Worm (Caenorhabditis elegans) whole organism, L4 larva: ENCODE data around the gene flcn-1.

Experiments
- T20F7.1 ChIP-seq: fragments of 200-800 bp; sonication (Bioruptor generic); optimal IDR thresholded peaks from 2 replicates; lab custom pipeline; 2018; ENCODE audit warnings: mild to moderate bottlenecking, missing genetic modification characterization, missing compliant biosample characterization
- Y48G9A.11 ChIP-seq: fragments of 200-800 bp; sonication (Bioruptor generic); IDR thresholded peaks from 2 replicates; pipeline ENCODE4 v1.3.6; 2022; ENCODE audit warnings: missing genetic modification reagents, missing genetic modification characterization, missing compliant biosample characterization
- aha-1 ChIP-seq: fragments of 150-350 bp; peaks from one replicate; lab custom pipeline; 2014; ENCODE audit warnings: missing biosample characterization, missing genetic modification characterization
- aly-2 ChIP-seq: sonication (generic microtip); optimal IDR thresholded peaks from 2 replicates; lab custom pipeline; 2018; ENCODE audit warnings: missing biosample characterization, missing genetic modification characterization
- ama-1 ChIP-seq: fragments of 150-350 bp; optimal IDR thresholded peaks from 2 replicates; lab custom pipeline; 2014; ENCODE audit warnings: inconsistent platforms, mixed read lengths
- arid-1 ChIP-seq: fragments of 200-800 bp; sonication (Bioruptor generic); conservative IDR thresholded peaks from 2 replicates; pipeline ENCODE4 v1.3.6; 2022; ENCODE audit warnings: missing genetic modification reagents, missing genetic modification characterization, missing compliant biosample characterization
- ceh-28 ChIP-seq: fragments of 150-350 bp; optimal IDR thresholded peaks from 2 replicates; lab custom pipeline; 2014; ENCODE audit warnings: missing biosample characterization, missing genetic modification reagents, missing genetic modification characterization
- ceh-44 ChIP-seq: fragments of 200-800 bp; sonication (Bioruptor generic); IDR thresholded peaks from 2 replicates; pipeline ENCODE4 v1.3.6; 2022; ENCODE audit warnings: missing genetic modification reagents, missing genetic modification characterization, missing compliant biosample characterization
- cey-2 ChIP-seq: sonication (generic microtip); optimal IDR thresholded peaks from 3 replicates; lab custom pipeline; 2017; ENCODE audit warnings: missing genetic modification characterization, mild to moderate bottlenecking, missing compliant biosample characterization, antibody characterized with exemption, borderline replicate concordance; ENCODE audit not compliant: insufficient read depth
- daf-12 ChIP-seq: fragments of 150-350 bp; optimal IDR thresholded peaks from 2 replicates; lab custom pipeline; 2014; ENCODE audit warnings: missing biosample characterization, missing genetic modification reagents, missing genetic modification characterization
- daf-16 ChIP-seq, 3 experiments: sonication (generic microtip); optimal IDR thresholded peaks; 2 replicates each; lab custom pipeline; 2016 to 2017; ENCODE audit warnings: missing genetic modification characterization in 3 of 3, missing genetic modification reagents in 3 of 3, mild to moderate bottlenecking in 2 of 3, missing compliant biosample characterization in 2 of 3, missing biosample characterization in 1 of 3, moderate library complexity in 1 of 3
- daf-8 ChIP-seq: fragments of 200-800 bp; sonication (Bioruptor generic); IDR thresholded peaks from 2 replicates; pipeline ENCODE4 v1.3.6; 2022; ENCODE audit warnings: missing genetic modification characterization, missing compliant biosample characterization
- dmd-8 ChIP-seq: fragments of 200-800 bp; sonication (Bioruptor generic); IDR thresholded peaks from 2 replicates; pipeline ENCODE4 v1.3.6; 2022; ENCODE audit warnings: missing genetic modification characterization, missing compliant biosample characterization
- duxl-1 ChIP-seq: sonication (generic microtip); optimal IDR thresholded peaks from 2 replicates; lab custom pipeline; 2016; ENCODE audit warnings: mild to moderate bottlenecking, missing genetic modification characterization, moderate library complexity, missing compliant biosample characterization; ENCODE audit not compliant: poor library complexity
- egl-27 ChIP-seq: sonication (generic microtip); optimal IDR thresholded peaks from 3 replicates; lab custom pipeline; 2017; ENCODE audit warnings: missing biosample characterization, missing genetic modification reagents, missing genetic modification characterization
- egl-43 ChIP-seq: fragments of 200-800 bp; sonication (Bioruptor generic); IDR thresholded peaks from 2 replicates; pipeline ENCODE4 v1.3.6; 2022; ENCODE audit warnings: missing genetic modification reagents, missing genetic modification characterization, missing compliant biosample characterization
- gei-8 ChIP-seq: fragments of 200-800 bp; sonication (Bioruptor generic); optimal IDR thresholded peaks from 2 replicates; lab custom pipeline; 2018; ENCODE audit warnings: mild to moderate bottlenecking, missing genetic modification characterization, missing compliant biosample characterization
- hmg-1.1 ChIP-seq: fragments of 200-800 bp; sonication (Bioruptor generic); IDR thresholded peaks from 2 replicates; pipeline ENCODE4 v1.3.6; 2022; ENCODE audit warnings: missing genetic modification reagents, missing genetic modification characterization, missing compliant biosample characterization
- lim-7 ChIP-seq: fragments of 200-800 bp; sonication (Bioruptor generic); IDR thresholded peaks from 2 replicates; pipeline ENCODE4 v1.3.6; 2022; ENCODE audit warnings: missing genetic modification characterization, missing compliant biosample characterization
- lin-29 ChIP-seq: fragments of 200-800 bp; sonication (Bioruptor generic); IDR thresholded peaks from 2 replicates; pipeline ENCODE4 v1.3.6; 2022; ENCODE audit warnings: missing genetic modification reagents, missing genetic modification characterization, missing compliant biosample characterization
- lin-39 ChIP-seq: fragments of 150-350 bp; optimal IDR thresholded peaks from 2 replicates; lab custom pipeline; 2014; ENCODE audit warnings: missing biosample characterization, missing genetic modification reagents, missing genetic modification characterization
- lir-3 ChIP-seq: sonication (generic microtip); optimal IDR thresholded peaks from 2 replicates; lab custom pipeline; 2016; ENCODE audit warnings: mild to moderate bottlenecking, missing genetic modification characterization, missing compliant biosample characterization
- madf-5 ChIP-seq, 2 experiments: fragments of 200-800 bp; sonication (Bioruptor generic); IDR thresholded peaks; 2 replicates each; pipeline ENCODE4 v1.3.6; 2022; ENCODE audit warnings: missing compliant biosample characterization in 2 of 2, missing genetic modification characterization in 2 of 2
- mdl-1 ChIP-seq, 2 experiments: fragments of 150-350 bp in 1 of 2; sonication (generic microtip) in 1 of 2; optimal IDR thresholded peaks; 2 replicates each; lab custom pipeline; 2014 to 2017; ENCODE audit warnings: missing biosample characterization in 2 of 2, missing genetic modification characterization in 2 of 2
- mes-2 ChIP-seq: sonication (generic microtip); optimal IDR thresholded peaks from 2 replicates; lab custom pipeline; 2016; ENCODE audit warnings: missing genotype, mild to moderate bottlenecking, missing genetic modification characterization, missing compliant biosample characterization; ENCODE audit not compliant: poor library complexity, severe bottlenecking
- mxl-2 ChIP-seq: fragments of 200-800 bp; sonication (Bioruptor generic); conservative IDR thresholded peaks from 2 replicates; pipeline ENCODE4 v1.3.6; 2022; ENCODE audit warnings: missing genetic modification reagents, missing genetic modification characterization, missing compliant biosample characterization
- nhr-237 ChIP-seq: sonication (generic microtip); optimal IDR thresholded peaks from 2 replicates; lab custom pipeline; 2017; ENCODE audit warnings: missing biosample characterization, missing genetic modification characterization
- nhr-25 ChIP-seq: sonication (generic microtip); optimal IDR thresholded peaks from 2 replicates; lab custom pipeline; 2017; ENCODE audit warnings: missing genetic modification characterization, mild to moderate bottlenecking, missing compliant biosample characterization, antibody characterized with exemption, moderate library complexity, borderline replicate concordance; ENCODE audit not compliant: insufficient read depth
- nhr-28 ChIP-seq: fragments of 150-350 bp; optimal IDR thresholded peaks from 2 replicates; lab custom pipeline; 2014; ENCODE audit warnings: missing biosample characterization, missing genetic modification characterization
- nhr-41 ChIP-seq: fragments of 200-800 bp; sonication (Bioruptor generic); IDR thresholded peaks from 2 replicates; pipeline ENCODE4 v1.3.6; 2022; ENCODE audit warnings: missing genetic modification reagents, missing genetic modification characterization, missing compliant biosample characterization
- nhr-76 ChIP-seq: fragments of 150-350 bp; optimal IDR thresholded peaks from 2 replicates; lab custom pipeline; 2014; ENCODE audit warnings: missing biosample characterization, missing genetic modification characterization
- nhr-77 ChIP-seq: fragments of 150-350 bp; optimal IDR thresholded peaks from 2 replicates; lab custom pipeline; 2014; ENCODE audit warnings: missing biosample characterization, missing genetic modification characterization
- pqm-1 ChIP-seq: sonication (generic microtip); optimal IDR thresholded peaks from 2 replicates; lab custom pipeline; 2017; ENCODE audit warnings: missing biosample characterization, missing genetic modification characterization
- sdz-12 ChIP-seq: fragments of 200-800 bp; sonication (Bioruptor generic); optimal IDR thresholded peaks from 2 replicates; lab custom pipeline; 2018; ENCODE audit warnings: mild to moderate bottlenecking, missing genetic modification characterization, missing compliant biosample characterization
- set-16 ChIP-seq: fragments of 200-800 bp; sonication (Bioruptor generic); IDR thresholded peaks from 2 replicates; pipeline ENCODE4 v1.3.6; 2022; ENCODE audit warnings: missing genetic modification reagents, missing genetic modification characterization, missing compliant biosample characterization
- unc-130 ChIP-seq: sonication (generic microtip); optimal IDR thresholded peaks from 2 replicates; lab custom pipeline; 2016; ENCODE audit warnings: missing genetic modification reagents, missing genetic modification characterization, missing compliant biosample characterization
- unc-62 ChIP-seq, 3 experiments: fragments of 150-350 bp in 1 of 3; sonication (generic microtip); optimal IDR thresholded peaks in 2 of 3; peaks in 1 of 3; 1 replicate in 1 of 3; 2 replicates in 2 of 3; lab custom pipeline; 2014 to 2017; ENCODE audit warnings: missing biosample characterization in 3 of 3, missing genetic modification characterization in 3 of 3, missing genetic modification reagents in 3 of 3, missing genotype in 1 of 3
- zag-1 ChIP-seq: fragments of 150-350 bp; optimal IDR thresholded peaks from 2 replicates; lab custom pipeline; 2014; ENCODE audit warnings: missing biosample characterization, missing genetic modification characterization

flcn-1 gene

DNA sequence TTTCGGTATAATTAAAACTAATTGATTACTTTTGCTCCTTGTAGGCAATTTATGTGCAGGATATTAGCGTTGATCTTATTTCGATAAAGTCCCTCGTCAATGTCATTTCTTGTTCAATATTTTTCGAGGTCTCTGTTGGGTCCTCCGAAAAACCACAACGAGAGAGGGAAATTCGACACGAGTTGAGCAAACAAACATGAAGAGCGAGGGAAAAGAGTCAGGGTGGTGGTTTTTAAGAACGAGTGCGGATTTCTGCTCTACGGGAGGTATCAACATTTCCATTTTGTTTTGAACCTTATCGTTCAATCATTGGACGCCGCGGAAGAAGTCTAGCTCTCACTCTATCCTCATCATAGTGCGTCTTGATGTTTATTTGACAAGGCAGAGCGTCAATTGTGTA, 6.2 kb downstream of the flcn-1 start:
- TF ChIP-seq daf-16 (GFP tag; optimal IDR thresholded peaks at IDR 0.05; lab: Kevin White, UChicago) (peak in 1 of 2 experiments; percentile 8), daf-16 (tag; optimal IDR thresholded peaks at IDR 0.05; lab: Kevin White, UChicago) (no peak), ceh-28 (tag; lab: Kevin White, UChicago) (peak; percentile 54), lin-29 (no peak)

DNA sequence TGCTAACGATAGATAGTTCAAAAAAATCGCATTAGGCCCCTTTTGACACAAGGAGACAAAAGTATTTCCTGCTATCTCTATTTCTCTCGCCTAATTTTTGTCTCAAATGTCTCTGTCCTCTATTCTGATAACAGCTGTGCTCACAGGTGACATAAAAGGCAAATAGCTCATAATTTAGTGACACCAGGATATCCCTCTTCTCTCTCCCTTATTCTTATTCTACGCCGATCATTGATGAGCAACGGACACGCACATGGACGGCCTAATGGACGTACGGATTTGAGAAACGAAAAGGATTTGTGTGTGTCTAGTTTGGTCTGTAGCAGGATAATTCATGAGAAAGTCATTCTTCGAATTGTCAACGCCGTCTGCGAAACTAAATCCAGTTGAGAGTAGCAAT, 7.4 kb downstream of the flcn-1 start:
- no peak for TF ChIP-seq arid-1
- no peak for TF ChIP-seq nhr-76 (tag; lab: Kevin White, UChicago)
- TF ChIP-seq duxl-1, result no peak
- no peak for TF ChIP-seq daf-8 (GFP tag; lab: Robert Waterston, UW)
- TF ChIP-seq lin-39 (tag; lab: Kevin White, UChicago), result no peak

- TF ChIP-seq nhr-28 (tag; lab: Kevin White, UChicago) (peak; percentile 23), mes-2 (tag; lab: Kevin White, UChicago) (peak; percentile 14), pqm-1 (tag; lab: Kevin White, UChicago) (peak; percentile 65), daf-8 (GFP tag; lab: Robert Waterston, UW) (no peak), aha-1 (tag; lab: Kevin White, UChicago) (peak; percentile 5), unc-62 (GFP tag; optimal IDR thresholded peaks at IDR 0.05 in 1 of 2; lab: Kevin White, UChicago) (peak in 1 of 2 experiments; percentile 37), unc-62 (tag; optimal IDR thresholded peaks at IDR 0.05; lab: Kevin White, UChicago) (no peak), nhr-41 (GFP tag; lab: Robert Waterston, UW) (no peak), Y48G9A.11 (GFP tag; lab: Robert Waterston, UW) (no peak)
These were observed 8.0 kb downstream of the flcn-1 start for ce11 chrII:6936528-6936927.

ce11 chrII:6937057-6937456, 8.5 kb downstream of the flcn-1 start:
- TF ChIP-seq unc-130, result no peak
- TF ChIP-seq aha-1 (tag; lab: Kevin White, UChicago), result peak; percentile 84
- no peak for TF ChIP-seq mdl-1 (tag; optimal IDR thresholded peaks at IDR 0.05; lab: Kevin White, UChicago)

- no peak for TF ChIP-seq zag-1
- TF ChIP-seq set-16, result no peak
- no peak for TF ChIP-seq cey-2 (tag; lab: Kevin White, UChicago)
- no peak for TF ChIP-seq mxl-2 (GFP tag; lab: Robert Waterston, UW)
- no peak for TF ChIP-seq daf-12 (tag; lab: Kevin White, UChicago)
These were observed 11.3 kb downstream of the flcn-1 start for ce11 chrII:6939873-6940272.

DNA sequence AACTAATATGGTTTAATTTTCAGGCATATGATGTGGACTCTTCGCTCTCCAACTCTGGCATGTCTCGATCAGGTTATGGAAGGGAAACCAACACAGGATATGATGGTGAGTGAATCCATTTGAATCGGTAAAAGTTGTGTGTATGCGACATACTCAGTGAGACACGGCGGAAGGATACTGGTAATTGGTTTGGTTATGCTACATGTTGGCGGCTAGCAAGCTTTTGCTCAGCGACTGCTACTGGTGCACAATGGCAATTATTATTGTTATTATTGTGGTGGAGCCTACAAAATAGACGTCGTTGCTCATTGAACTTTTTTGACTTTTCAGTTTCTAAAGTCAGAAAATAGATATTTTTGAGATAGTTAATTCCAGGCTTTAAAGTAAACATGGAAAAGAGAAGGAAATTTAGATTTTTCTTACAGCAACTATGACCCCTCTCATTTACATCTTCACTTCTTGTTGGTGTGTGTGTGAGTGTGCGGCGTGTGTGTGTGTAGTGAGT, 12.2 kb downstream of the flcn-1 start:
- TF ChIP-seq ama-1 (lab: Kevin White, UChicago), result no peak
- TF ChIP-seq egl-43 (GFP tag; lab: Robert Waterston, UW), result 0 out of 2 replicates have a peak, but pooled peaks have one; percentile 27
- peak in 1 of 2 experiments; percentile 49 for TF ChIP-seq unc-62 (GFP tag; optimal IDR thresholded peaks at IDR 0.05 in 1 of 2; lab: Kevin White, UChicago)
- TF ChIP-seq unc-62 (tag; optimal IDR thresholded peaks at IDR 0.05; lab: Kevin White, UChicago), result no peak
- TF ChIP-seq T20F7.1 (GFP tag; lab: Kevin White, UChicago), result no peak
- no peak for TF ChIP-seq lir-3 (tag; lab: Kevin White, UChicago)
- no peak for TF ChIP-seq nhr-77
- no peak for TF ChIP-seq nhr-41 (GFP tag; lab: Robert Waterston, UW)
- TF ChIP-seq ceh-44 (GFP tag; lab: Robert Waterston, UW), result no peak
- no peak for TF ChIP-seq egl-27 (tag; lab: Kevin White, UChicago)
- no peak for TF ChIP-seq ceh-28 (tag; lab: Kevin White, UChicago)
- TF ChIP-seq madf-5 (GFP tag; IDR thresholded peaks at IDR 0.05; lab: Robert Waterston, UW), result no peak
- no peak for TF ChIP-seq pqm-1 (tag; lab: Kevin White, UChicago)
- TF ChIP-seq nhr-237 (tag; lab: Kevin White, UChicago), result no peak
- no peak for TF ChIP-seq nhr-25
- TF ChIP-seq aha-1 (tag; lab: Kevin White, UChicago), result peak; percentile 93
- no peak for TF ChIP-seq sdz-12
- TF ChIP-seq dmd-8 (GFP tag; lab: Robert Waterston, UW), result no peak
- TF ChIP-seq gei-8 (GFP tag; lab: Kevin White, UChicago), result no peak
- TF ChIP-seq aly-2, result no peak
- TF ChIP-seq hmg-1.1 (GFP tag; lab: Robert Waterston, UW), result no peak
- TF ChIP-seq set-16, result no peak
- no peak for TF ChIP-seq lim-7
